Worm (Caenorhabditis elegans) whole organism, mixed stage, embryonic: ENCODE results near the gene mep-1.

Experiments used
- ceh-83 ChIP-seq: fragments of 200-800 bp; sonication (Bioruptor generic); optimal IDR thresholded peaks from 2 replicates; lab custom pipeline; 2018; ENCODE audit warnings: mild to moderate bottlenecking, missing genetic modification characterization, missing compliant biosample characterization
- flh-1 ChIP-seq: fragments of 200-800 bp; sonication (Bioruptor generic); optimal IDR thresholded peaks from 2 replicates; lab custom pipeline; 2018; ENCODE audit warnings: mild to moderate bottlenecking, missing genetic modification characterization, moderate library complexity, missing compliant biosample characterization
- nhr-237 ChIP-seq: fragments of 150-350 bp; optimal IDR thresholded peaks from 2 replicates; lab custom pipeline; 2014; ENCODE audit warnings: missing biosample characterization, missing genetic modification characterization
- pha-4 ChIP-seq: fragments of 150-350 bp; optimal IDR thresholded peaks from 2 replicates; lab custom pipeline; 2018; ENCODE audit warnings: missing biosample characterization, missing genetic modification reagents, missing genetic modification characterization
- unc-62 ChIP-seq: fragments of 150-350 bp; optimal IDR thresholded peaks from 2 replicates; lab custom pipeline; 2014; ENCODE audit warnings: missing biosample characterization, missing genetic modification reagents, missing genetic modification characterization
- ztf-11 ChIP-seq: fragments of 150-350 bp; optimal IDR thresholded peaks from 2 replicates; lab custom pipeline; 2014; ENCODE audit warnings: missing biosample characterization, missing genetic modification characterization

- no peak for TF ChIP-seq flh-1 (GFP tag; lab: Kevin White, UChicago)
- TF ChIP-seq pha-4 (tag; lab: Kevin White, UChicago) = no peak
- TF ChIP-seq ztf-11 (tag; lab: Kevin White, UChicago) = no peak
- no peak for TF ChIP-seq ceh-83 (GFP tag; lab: Kevin White, UChicago)
- TF ChIP-seq unc-62 (GFP tag; lab: Kevin White, UChicago) = no peak
- TF ChIP-seq nhr-237 (tag; lab: Kevin White, UChicago) = no peak
Measured at ce11 chrIV:11487889-11488556, 36.4 kb upstream of the mep-1 start.
